Worm (Caenorhabditis elegans): ENCODE data around the gene T24H10.5.

DNA sequence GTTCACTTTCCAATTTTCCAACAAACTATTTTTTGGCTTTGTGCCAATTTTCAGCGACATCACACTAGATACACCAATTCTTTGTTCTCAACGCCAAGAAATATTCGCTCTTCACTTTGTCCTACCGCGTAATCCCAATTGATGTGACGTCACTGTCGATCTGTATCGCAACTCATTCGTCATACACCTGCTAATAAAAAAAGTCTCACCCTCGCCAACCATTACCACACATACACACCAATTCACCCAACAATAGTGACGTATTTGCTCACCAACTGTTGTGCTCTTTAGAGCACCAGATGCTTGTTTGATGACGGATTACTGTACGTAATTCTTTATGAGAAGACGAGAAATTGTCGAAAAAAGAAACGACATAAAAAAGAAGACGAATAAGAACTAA lies 37.5 kb upstream of the T24H10.5 start:
- TF ChIP-seq ets-5 (GFP tag; IDR thresholded peaks at IDR 0.05) (no peak), unc-62 (GFP tag; optimal IDR thresholded peaks at IDR 0.05) (no peak), fos-1 (tag; optimal IDR thresholded peaks at IDR 0.05) (no peak)

All from whole organism, L1 larva.